Worm (Caenorhabditis elegans): ENCODE measurements around the gene C07A9.9.

The C07A9.9 gene

DNA sequence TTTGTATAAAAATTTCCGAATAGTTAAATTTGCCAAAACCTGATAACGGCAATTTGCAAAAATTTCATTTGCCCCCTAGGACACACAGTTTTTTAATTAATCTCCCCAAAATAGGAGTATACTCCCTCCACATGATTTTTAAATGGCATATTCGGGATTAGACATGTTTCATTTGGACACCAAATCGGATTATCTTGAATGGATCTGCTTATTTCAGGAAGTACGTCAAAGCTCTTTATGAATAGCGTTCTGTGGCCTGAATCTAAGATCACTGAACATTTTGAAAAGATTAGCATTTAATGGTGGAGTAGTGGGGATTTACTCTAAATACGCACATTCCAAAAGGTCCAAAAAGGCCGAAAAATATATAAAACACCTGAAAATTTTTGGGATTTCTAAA lies 8.9 kb downstream of the C07A9.9 start:
- TF ChIP-seq dsc-1 (tag; optimal IDR thresholded peaks at IDR 0.05) (peak; percentile 94), pqm-1 (tag; optimal IDR thresholded peaks at IDR 0.05) (no peak), nhr-28 (tag; optimal IDR thresholded peaks at IDR 0.05) (no peak), vab-15 (tag; optimal IDR thresholded peaks at IDR 0.05) (no peak), hlh-17 (GFP tag; optimal IDR thresholded peaks at IDR 0.05; ENCODE audit: borderline replicate concordance) (no peak), zip-4 (GFP tag; optimal IDR thresholded peaks at IDR 0.05) (no peak), Y116A8C.19 (tag; optimal IDR thresholded peaks at IDR 0.05; ENCODE audit: borderline replicate concordance) (no peak), lsy-2 (tag; optimal IDR thresholded peaks at IDR 0.05) (no peak), fkh-8 (tag; optimal IDR thresholded peaks at IDR 0.05) (peak; percentile 30), nhr-71 (tag; optimal IDR thresholded peaks at IDR 0.05) (no peak), pax-3 (tag; optimal IDR thresholded peaks at IDR 0.05) (peak; percentile 53), zag-1 (tag; optimal IDR thresholded peaks at IDR 0.05) (no peak), nhr-90 (tag; optimal IDR thresholded peaks at IDR 0.05; ENCODE audit: poor library complexity) (no peak)

- no peak for TF ChIP-seq unc-130 (tag; optimal IDR thresholded peaks at IDR 0.05)
- TF ChIP-seq C16A3.4 (tag; optimal IDR thresholded peaks at IDR 0.05) = no peak
- TF ChIP-seq mab-9 (GFP tag; IDR thresholded peaks at IDR 0.05) = no peak
- no peak for TF ChIP-seq xbp-1 (tag; optimal IDR thresholded peaks at IDR 0.05)
- no peak for TF ChIP-seq jun-1 (tag; optimal IDR thresholded peaks at IDR 0.05)
- TF ChIP-seq nhr-85 (tag) = no peak
- no peak for TF ChIP-seq nhr-71 (tag; optimal IDR thresholded peaks at IDR 0.05)
- TF ChIP-seq unc-62 (GFP tag; optimal IDR thresholded peaks at IDR 0.05) = no peak
- TF ChIP-seq ztf-4 (tag; optimal IDR thresholded peaks at IDR 0.05) = no peak
- no peak for TF ChIP-seq alr-1 (tag; optimal IDR thresholded peaks at IDR 0.05; ENCODE audit: borderline replicate concordance)
- no peak for TF ChIP-seq nhr-20 (tag; optimal IDR thresholded peaks at IDR 0.05)
- no peak for TF ChIP-seq tbx-2 (tag; optimal IDR thresholded peaks at IDR 0.05)
- no peak for TF ChIP-seq lin-14 (GFP tag; optimal IDR thresholded peaks at IDR 0.05)
- no peak for TF ChIP-seq hlh-4 (tag; optimal IDR thresholded peaks at IDR 0.05)
- TF ChIP-seq swsn-7 (tag; optimal IDR thresholded peaks at IDR 0.05) = no peak
- no peak for TF ChIP-seq egl-13 (tag; optimal IDR thresholded peaks at IDR 0.05)
- TF ChIP-seq zip-4 (GFP tag; optimal IDR thresholded peaks at IDR 0.05) = no peak
Measured at ce11 chrIII:9655802-9656201, 11.6 kb downstream of the C07A9.9 start, which contains the start of gene C15H7.4. Gene C15H7.4, minus strand, starts transcription at chrIII:9655902.

- TF ChIP-seq sup-37 (GFP tag; optimal IDR thresholded peaks at IDR 0.05) = no peak
- no peak for TF ChIP-seq fkh-8 (tag; optimal IDR thresholded peaks at IDR 0.05)
- TF ChIP-seq hlh-17 (GFP tag; optimal IDR thresholded peaks at IDR 0.05; ENCODE audit: borderline replicate concordance) = no peak
- TF ChIP-seq rnt-1 (tag; optimal IDR thresholded peaks at IDR 0.05) = no peak
- TF ChIP-seq ceh-8 (GFP tag; optimal IDR thresholded peaks at IDR 0.05) = no peak
- TF ChIP-seq lin-14 (GFP tag; optimal IDR thresholded peaks at IDR 0.05) = no peak
- TF ChIP-seq snu-23 (GFP tag; optimal IDR thresholded peaks at IDR 0.05) = no peak
- no peak for TF ChIP-seq dsc-1 (tag; optimal IDR thresholded peaks at IDR 0.05)
- TF ChIP-seq mep-1 (tag; optimal IDR thresholded peaks at IDR 0.05) = no peak
- no peak for TF ChIP-seq ceh-82 (tag; optimal IDR thresholded peaks at IDR 0.05)
- no peak for TF ChIP-seq unc-86 (tag; optimal IDR thresholded peaks at IDR 0.05)
- TF ChIP-seq C04F5.9 (tag; optimal IDR thresholded peaks at IDR 0.05) = no peak
- TF ChIP-seq unc-130 (tag; optimal IDR thresholded peaks at IDR 0.05) = no peak
- TF ChIP-seq nhr-90 (tag; optimal IDR thresholded peaks at IDR 0.05; ENCODE audit: poor library complexity) = no peak
- TF ChIP-seq nhr-71 (tag; optimal IDR thresholded peaks at IDR 0.05) = no peak
Measured at ce11 chrIII:9651871-9652270, 15.6 kb downstream of the C07A9.9 start, which contains the start of gene C15H7.3. Gene C15H7.3, minus strand, starts transcription at chrIII:9651971.

DNA sequence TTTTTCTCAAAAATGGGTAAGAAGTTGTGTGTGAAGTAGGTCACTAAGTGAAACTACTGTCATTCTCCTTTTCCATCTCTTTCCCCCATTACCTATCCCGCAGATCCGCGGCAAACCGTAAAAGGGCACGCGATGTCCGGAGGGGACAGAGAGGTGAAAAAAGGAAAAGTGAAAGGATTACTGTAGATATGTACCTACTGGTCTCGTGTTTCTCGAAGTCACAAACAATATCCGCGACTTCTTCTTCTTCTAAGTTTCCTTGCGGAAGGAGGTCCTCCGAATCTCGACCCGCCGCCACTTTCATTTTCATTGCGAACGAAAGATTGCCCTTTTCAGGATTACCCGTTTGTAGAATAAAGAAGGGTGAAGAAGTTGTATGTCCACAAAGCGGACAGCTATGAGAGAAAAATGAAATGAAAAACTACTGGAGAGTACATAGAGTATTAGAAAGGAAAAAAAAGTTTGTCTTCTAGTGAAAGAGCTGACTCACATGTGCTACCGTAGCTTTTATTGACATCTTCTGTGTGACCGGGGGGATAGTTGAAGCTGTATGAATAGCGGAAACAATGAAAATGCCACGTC lies 20.9 kb downstream of the C07A9.9 start:
- TF ChIP-seq blmp-1 (tag; optimal IDR thresholded peaks at IDR 0.05) = peak; percentile 100
- TF ChIP-seq lin-35 (GFP tag; optimal IDR thresholded peaks at IDR 0.05) = no peak
- TF ChIP-seq elt-3 (tag; optimal IDR thresholded peaks at IDR 0.05) = peak in 1 of 6 experiments; percentile 7
- TF ChIP-seq pax-3 (tag; optimal IDR thresholded peaks at IDR 0.05) = no peak
- TF ChIP-seq mep-1 (tag; optimal IDR thresholded peaks at IDR 0.05) = no peak
